Fruit fly (Drosophila melanogaster) whole organism, embryonic: ENCODE results near the gene Hph.

Experiments
- Atf-2 ChIP-seq: fragments of 200-800 bp; sonication (Bioruptor generic); optimal IDR thresholded peaks from 2 replicates; lab custom pipeline; 2016; ENCODE audit warnings: missing biosample characterization, missing genetic modification characterization
- Bdp1 ChIP-seq: fragments of 200-800 bp; sonication (Bioruptor generic); optimal IDR thresholded peaks from 3 replicates; lab custom pipeline; 2016; ENCODE audit warnings: missing biosample characterization, missing genetic modification characterization
- Blimp-1 ChIP-seq: fragments of 200-800 bp; sonication (Bioruptor generic); optimal IDR thresholded peaks from 3 replicates; lab custom pipeline; 2018; ENCODE audit warnings: missing biosample characterization, missing genetic modification characterization, mild to moderate bottlenecking, moderate library complexity, missing genetic modification reagents
- CG10654 ChIP-seq: fragments of 200-800 bp; sonication (Bioruptor generic); optimal IDR thresholded peaks from 2 replicates; lab custom pipeline; 2016; ENCODE audit warnings: missing biosample characterization, missing genetic modification characterization
- CG12071 ChIP-seq: fragments of 200-800 bp; sonication (Bioruptor generic); optimal IDR thresholded peaks from 3 replicates; lab custom pipeline; 2018; ENCODE audit warnings: missing biosample characterization, mild to moderate bottlenecking, missing genetic modification characterization
- CG1602 ChIP-seq: fragments of 200-800 bp; sonication (Bioruptor generic); optimal IDR thresholded peaks from 3 replicates; lab custom pipeline; 2016; ENCODE audit warnings: missing biosample characterization, missing genetic modification characterization
- CG16779 ChIP-seq: fragments of 200-800 bp; sonication (Bioruptor generic); IDR thresholded peaks from 2 replicates; pipeline ENCODE4 v1.3.6; 2022; ENCODE audit warnings: missing biosample characterization, missing genetic modification characterization
- CG17359 ChIP-seq: fragments of 200-800 bp; sonication (Bioruptor generic); optimal IDR thresholded peaks from 3 replicates; lab custom pipeline; 2018; ENCODE audit warnings: missing biosample characterization, mild to moderate bottlenecking, missing genetic modification characterization, moderate library complexity
- CG17802 ChIP-seq: fragments of 200-800 bp; sonication (Bioruptor generic); optimal IDR thresholded peaks from 2 replicates; lab custom pipeline; 2018; ENCODE audit warnings: missing biosample characterization, mild to moderate bottlenecking, missing genetic modification characterization, moderate library complexity
- CG1832 ChIP-seq: fragments of 200-800 bp; sonication (Bioruptor generic); optimal IDR thresholded peaks from 2 replicates; lab custom pipeline; 2017; ENCODE audit warnings: missing biosample characterization, mild to moderate bottlenecking, missing genetic modification characterization, inconsistent platforms
- CG18476 ChIP-seq: fragments of 200-800 bp; sonication (Bioruptor generic); optimal IDR thresholded peaks from 2 replicates; lab custom pipeline; 2016; ENCODE audit warnings: missing biosample characterization, mild to moderate bottlenecking, missing genetic modification characterization
- CG2120 ChIP-seq: fragments of 200-800 bp; sonication (Bioruptor generic); optimal IDR thresholded peaks from 3 replicates; lab custom pipeline; 2016; ENCODE audit warnings: missing biosample characterization, missing genetic modification characterization
- CG31224 ChIP-seq: fragments of 200-800 bp; sonication (Bioruptor generic); IDR thresholded peaks from 2 replicates; pipeline ENCODE4 v1.3.6; 2022; ENCODE audit warnings: missing biosample characterization, missing genetic modification characterization
- CG31365 ChIP-seq: fragments of 200-800 bp; sonication (Bioruptor generic); optimal IDR thresholded peaks from 2 replicates; lab custom pipeline; 2018; ENCODE audit warnings: missing biosample characterization, mild to moderate bottlenecking, missing genetic modification characterization
- CG31388 ChIP-seq: fragments of 200-800 bp; sonication (Bioruptor generic); optimal IDR thresholded peaks from 2 replicates; lab custom pipeline; 2016; ENCODE audit warnings: missing biosample characterization, missing genetic modification characterization
- CG32532 ChIP-seq: fragments of 200-800 bp; sonication (Bioruptor generic); IDR thresholded peaks from 2 replicates; pipeline ENCODE4 v1.3.6; 2022; ENCODE audit warnings: missing biosample characterization, missing genetic modification characterization
- CG32767 ChIP-seq: fragments of 200-800 bp; sonication (Bioruptor generic); IDR thresholded peaks from 2 replicates; pipeline ENCODE4 v1.3.6; 2022; ENCODE audit warnings: missing biosample characterization, missing genetic modification characterization
- CG34422 ChIP-seq: fragments of 200-800 bp; sonication (Bioruptor generic); IDR thresholded peaks from 3 replicates; pipeline ENCODE4 v1.3.6; 2022; ENCODE audit warnings: missing biosample characterization, missing genetic modification characterization
- CG4730 ChIP-seq: fragments of 200-800 bp; sonication (Bioruptor generic); IDR thresholded peaks from 2 replicates; pipeline ENCODE4 v1.3.6; 2022; ENCODE audit warnings: missing biosample characterization, missing genetic modification characterization
- CG6254 ChIP-seq: fragments of 200-800 bp; sonication (Bioruptor generic); optimal IDR thresholded peaks from 3 replicates; lab custom pipeline; 2017; ENCODE audit warnings: mild to moderate bottlenecking, missing biosample characterization, missing genetic modification reagents, missing genetic modification characterization
- CG7786 ChIP-seq: fragments of 200-800 bp; sonication (Bioruptor generic); optimal IDR thresholded peaks from 2 replicates; lab custom pipeline; 2016; ENCODE audit warnings: missing biosample characterization, missing genetic modification characterization
- CG8944 ChIP-seq: fragments of 200-800 bp; sonication (Bioruptor generic); optimal IDR thresholded peaks from 3 replicates; lab custom pipeline; 2016; ENCODE audit warnings: missing biosample characterization, missing genetic modification characterization
- H2.0 ChIP-seq: fragments of 200-800 bp; sonication (Bioruptor generic); IDR thresholded peaks from 2 replicates; pipeline ENCODE4 v1.3.6; 2022; ENCODE audit warnings: missing biosample characterization, missing genetic modification characterization
- HmgD ChIP-seq: fragments of 200-800 bp; sonication (Bioruptor generic); optimal IDR thresholded peaks from 3 replicates; lab custom pipeline; 2016; ENCODE audit warnings: missing biosample characterization, missing genetic modification characterization
- MTF-1 ChIP-seq: fragments of 200-800 bp; sonication (Bioruptor generic); optimal IDR thresholded peaks from 2 replicates; lab custom pipeline; 2018; ENCODE audit warnings: missing biosample characterization, mild to moderate bottlenecking, missing genetic modification characterization, borderline replicate concordance
- Med ChIP-seq: fragments of 200-800 bp; sonication (Bioruptor generic); peaks from one replicate; lab custom pipeline; 2016; ENCODE audit warnings: missing biosample characterization, missing genetic modification characterization, mild to moderate bottlenecking, inconsistent platforms, moderate library complexity
- NC2β ChIP-seq: fragments of 200-800 bp; sonication (Bioruptor generic); optimal IDR thresholded peaks from 2 replicates; lab custom pipeline; 2016; ENCODE audit warnings: missing biosample characterization, missing genetic modification characterization
- Neu2 ChIP-seq: fragments of 200-800 bp; sonication (Bioruptor generic); optimal IDR thresholded peaks from 3 replicates; lab custom pipeline; 2016; ENCODE audit warnings: missing biosample characterization, missing genetic modification characterization, borderline replicate concordance
- Rfx ChIP-seq: fragments of 200-800 bp; sonication (Bioruptor generic); IDR thresholded peaks from 2 replicates; pipeline ENCODE4 v1.3.6; 2022; ENCODE audit warnings: missing biosample characterization, missing genetic modification characterization
- Taf1 ChIP-seq: fragments of 200-800 bp; sonication (Bioruptor generic); IDR thresholded peaks from 2 replicates; pipeline ENCODE4 v1.3.6; 2022; ENCODE audit warnings: missing biosample characterization, missing genetic modification characterization
- Trl ChIP-seq, 3 experiments: fragments of >200 bp in 2 of 3; fragments of 200-800 bp in 1 of 3; sonication (Bioruptor generic) in 1 of 3; optimal IDR thresholded peaks; 2 replicates in 1 of 3; 3 replicates in 2 of 3; lab custom pipeline; 2016 to 2017; ENCODE audit warnings: missing biosample characterization in 1 of 3, missing genetic modification characterization in 1 of 3
- bab2 ChIP-seq: fragments of 200-800 bp; sonication (Bioruptor generic); optimal IDR thresholded peaks from 2 replicates; lab custom pipeline; 2016; ENCODE audit warnings: missing biosample characterization, missing genetic modification characterization
- dan ChIP-seq: fragments of 200-800 bp; sonication (Bioruptor generic); IDR thresholded peaks from 2 replicates; pipeline ENCODE4 v1.3.6; 2022; ENCODE audit warnings: missing biosample characterization, missing genetic modification characterization
- dpn ChIP-seq, 2 experiments: fragments of 200-800 bp; sonication (Bioruptor generic); optimal IDR thresholded peaks; 3 replicates each; lab custom pipeline; 2016; ENCODE audit warnings: missing biosample characterization in 2 of 2, missing genetic modification characterization in 2 of 2
- eyg ChIP-seq: fragments of 200-800 bp; sonication (Bioruptor generic); optimal IDR thresholded peaks from 3 replicates; lab custom pipeline; 2016; ENCODE audit warnings: missing biosample characterization, missing genetic modification characterization
- fd102C ChIP-seq: fragments of 200-800 bp; sonication (Bioruptor generic); optimal IDR thresholded peaks from 2 replicates; lab custom pipeline; 2018; ENCODE audit warnings: missing biosample characterization, mild to moderate bottlenecking, missing genetic modification characterization, moderate library complexity
- gcm ChIP-seq: fragments of 200-800 bp; sonication (Bioruptor generic); optimal IDR thresholded peaks from 2 replicates; lab custom pipeline; 2019; ENCODE audit warnings: missing biosample characterization, mild to moderate bottlenecking, missing genetic modification characterization, moderate library complexity
- gfzf ChIP-seq: fragments of 200-800 bp; sonication (Bioruptor generic); optimal IDR thresholded peaks from 2 replicates; lab custom pipeline; 2016; ENCODE audit warnings: missing biosample characterization, mild to moderate bottlenecking, missing genetic modification characterization, moderate library complexity
- ken ChIP-seq: fragments of 200-800 bp; sonication (Bioruptor generic); IDR thresholded peaks from 3 replicates; pipeline ENCODE4 v1.3.6; 2022; ENCODE audit warnings: missing biosample characterization, missing genetic modification characterization
- mld ChIP-seq: fragments of 200-800 bp; sonication (Bioruptor generic); IDR thresholded peaks from 3 replicates; pipeline ENCODE4 v1.3.6; 2022; ENCODE audit warnings: missing biosample characterization, missing genetic modification characterization; ENCODE audit not compliant: partially characterized antibody
- odd ChIP-seq: fragments of 200-800 bp; sonication (Bioruptor generic); optimal IDR thresholded peaks from 2 replicates; lab custom pipeline; 2017; ENCODE audit warnings: missing biosample characterization, mild to moderate bottlenecking, missing genetic modification characterization
- peb ChIP-seq: fragments of 200-800 bp; sonication (Bioruptor generic); IDR thresholded peaks from 2 replicates; pipeline ENCODE4 v1.3.6; 2022; ENCODE audit warnings: missing biosample characterization, missing genetic modification characterization
- psq ChIP-seq: fragments of 200-800 bp; sonication (Bioruptor generic); optimal IDR thresholded peaks from 2 replicates; lab custom pipeline; 2017; ENCODE audit warnings: missing biosample characterization, missing genetic modification characterization
- sens ChIP-seq: fragments of 200-800 bp; sonication (Bioruptor generic); peaks from one replicate; lab custom pipeline; 2016; ENCODE audit warnings: missing biosample characterization, missing genetic modification characterization
- sens-2 ChIP-seq: fragments of 200-800 bp; sonication (Bioruptor generic); IDR thresholded peaks from 2 replicates; pipeline ENCODE4 v1.3.6; 2022; ENCODE audit warnings: missing biosample characterization, missing genetic modification characterization
- sima ChIP-seq: fragments of 200-800 bp; sonication (Bioruptor generic); optimal IDR thresholded peaks from 2 replicates; lab custom pipeline; 2016; ENCODE audit warnings: missing biosample characterization, missing genetic modification characterization
- sna ChIP-seq: fragments of 200-800 bp; sonication (Bioruptor generic); IDR thresholded peaks from 2 replicates; pipeline ENCODE4 v1.3.6; 2022; ENCODE audit warnings: missing biosample characterization, missing genetic modification characterization; ENCODE audit not compliant: partially characterized antibody
- tin ChIP-seq: fragments of 200-800 bp; sonication (Bioruptor generic); optimal IDR thresholded peaks from 3 replicates; lab custom pipeline; 2016; ENCODE audit warnings: missing biosample characterization, missing genetic modification characterization
- z ChIP-seq: fragments of 200-800 bp; sonication (Bioruptor generic); IDR thresholded peaks from 3 replicates; pipeline ENCODE4 v1.3.6; 2022; ENCODE audit warnings: missing biosample characterization, missing genetic modification characterization
- zfh2 ChIP-seq: fragments of 200-800 bp; sonication (Bioruptor generic); optimal IDR thresholded peaks from 2 replicates; lab custom pipeline; 2016; ENCODE audit warnings: missing biosample characterization, missing genetic modification characterization

Gene Hph

DNA sequence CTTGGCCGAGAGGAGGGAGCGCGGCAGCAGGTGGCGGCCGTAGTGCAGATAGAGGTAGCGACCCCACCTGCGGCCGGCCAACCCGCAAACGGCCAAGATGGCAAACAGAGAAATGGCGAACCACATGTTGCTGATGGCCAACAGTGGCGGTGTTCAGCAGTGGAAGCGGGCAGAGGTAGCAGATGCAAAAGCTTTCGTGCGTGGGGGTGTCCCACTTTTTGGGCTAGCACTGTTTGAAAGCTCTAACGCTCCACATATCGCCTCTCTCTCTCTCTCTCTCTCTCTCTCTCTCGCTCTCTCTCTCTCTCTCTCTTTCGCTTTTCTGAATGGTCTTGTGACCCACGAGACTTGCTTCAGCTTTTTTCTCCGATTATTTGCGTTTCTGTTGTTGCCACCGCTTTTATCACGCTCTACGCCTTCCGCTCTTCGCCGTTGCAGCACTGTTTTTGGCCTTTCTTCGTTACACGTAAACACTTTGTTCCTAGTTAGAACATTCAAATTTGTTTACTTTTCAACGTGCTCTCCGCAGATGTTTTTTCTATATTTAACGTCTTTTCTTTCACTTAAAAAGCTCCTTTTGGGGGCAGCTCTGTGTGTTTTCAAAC lies 26.0 kb downstream of the Hph start (continued):
- TF ChIP-seq Trl (optimal IDR thresholded peaks at IDR 0.05; lab: Kevin White, UChicago) (peak; percentile 88 to 100), Trl (GFP tag; optimal IDR thresholded peaks at IDR 0.05; lab: Kevin White, UChicago) (peak; percentile 62), fd102C (GFP tag; lab: Kevin White, UChicago) (no peak), Atf-2 (GFP tag; lab: Kevin White, UChicago) (no peak), CG31365 (no peak), CG16779 (GFP tag; lab: Robert Waterston, UW) (peak; percentile 42; the same call in 1 of the 2 replicates), sna (GFP tag; lab: Robert Waterston, UW) (peak; percentile 48; the same call in 1 of the 2 replicates), CG31224 (GFP tag; lab: Robert Waterston, UW) (peak; percentile 40; the same call in 1 of the 2 replicates), CG32532 (GFP tag; lab: Robert Waterston, UW) (peak; percentile 83), peb (no peak), psq (peak; percentile 84), z (no peak), zfh2 (peak; percentile 12), CG17359 (no peak), odd (GFP tag; lab: Kevin White, UChicago) (no peak), dpn (GFP tag; optimal IDR thresholded peaks at IDR 0.05; lab: Kevin White, UChicago) (peak; percentile 9 to 25), mld (0 out of 3 replicates have a peak, but pooled peaks have one; percentile 44), CG10654 (GFP tag; lab: Kevin White, UChicago) (no peak), Rfx (GFP tag; lab: Robert Waterston, UW) (peak; percentile 74), ken (no peak), tin (GFP tag; lab: Kevin White, UChicago) (no peak), Bdp1 (peak; percentile 3), CG7786 (GFP tag; lab: Kevin White, UChicago) (no peak), CG2120 (GFP tag; lab: Kevin White, UChicago) (peak; percentile 47), CG18476 (GFP tag; lab: Kevin White, UChicago) (no peak), Taf1 (GFP tag; lab: Robert Waterston, UW) (peak; percentile 45; the same call in 1 of the 2 replicates), gcm (no peak), CG1602 (no peak), gfzf (GFP tag; lab: Kevin White, UChicago) (no peak), eyg (no peak), CG31388 (GFP tag; lab: Kevin White, UChicago) (no peak), sens (no peak), CG1832 (GFP tag; lab: Kevin White, UChicago) (peak; percentile 70), H2.0 (peak; percentile 34; the same call in 1 of the 2 replicates), sens-2 (GFP tag; lab: Robert Waterston, UW) (no peak), Blimp-1 (no peak), CG34422 (peak; percentile 50; the same call in 2 of the 3 replicates), Neu2 (GFP tag; lab: Kevin White, UChicago) (no peak), CG17802 (tag; lab: Kevin White, UChicago) (no peak), dan (no peak), CG12071 (GFP tag; lab: Kevin White, UChicago) (no peak), HmgD (GFP tag; lab: Kevin White, UChicago) (peak; percentile 57), NC2β (GFP tag; lab: Kevin White, UChicago) (no peak), CG4730 (GFP tag; lab: Robert Waterston, UW) (no peak), bab2 (GFP tag; lab: Kevin White, UChicago) (no peak), CG32767 (GFP tag; lab: Robert Waterston, UW) (0 out of 2 replicates have a peak, but pooled peaks have one; percentile 29), CG8944 (peak; percentile 8), CG6254 (no peak), MTF-1 (GFP tag; lab: Kevin White, UChicago) (no peak), sima (no peak), Med (peak; percentile 85)
